Worm (Caenorhabditis elegans) whole organism, L1 larva: Measurements from ENCODE around the gene srw-77.

Source experiments
- ces-1 ChIP-seq: fragments of 150-350 bp; optimal IDR thresholded peaks from 2 replicates; lab custom pipeline; 2014; ENCODE audit warnings: missing biosample characterization, missing genetic modification reagents, missing genetic modification characterization
- unc-62 ChIP-seq: fragments of 150-350 bp; optimal IDR thresholded peaks from 2 replicates; lab custom pipeline; 2014; ENCODE audit warnings: missing biosample characterization, missing genetic modification reagents, missing genetic modification characterization
- zag-1 ChIP-seq: fragments of 150-350 bp; optimal IDR thresholded peaks from 2 replicates; lab custom pipeline; 2014; ENCODE audit warnings: missing biosample characterization, missing genetic modification characterization
- zip-4 ChIP-seq: fragments of 200-800 bp; sonication (Bioruptor generic); optimal IDR thresholded peaks from 2 replicates; lab custom pipeline; 2018; ENCODE audit warnings: mild to moderate bottlenecking, missing genetic modification characterization, moderate library complexity, missing compliant biosample characterization
- ztf-11 ChIP-seq, 2 experiments: sonication (generic microtip); optimal IDR thresholded peaks; 2 replicates each; lab custom pipeline; 2016 to 2017; ENCODE audit warnings: missing genetic modification characterization in 2 of 2, missing biosample characterization in 1 of 2, missing compliant biosample characterization in 1 of 2

DNA sequence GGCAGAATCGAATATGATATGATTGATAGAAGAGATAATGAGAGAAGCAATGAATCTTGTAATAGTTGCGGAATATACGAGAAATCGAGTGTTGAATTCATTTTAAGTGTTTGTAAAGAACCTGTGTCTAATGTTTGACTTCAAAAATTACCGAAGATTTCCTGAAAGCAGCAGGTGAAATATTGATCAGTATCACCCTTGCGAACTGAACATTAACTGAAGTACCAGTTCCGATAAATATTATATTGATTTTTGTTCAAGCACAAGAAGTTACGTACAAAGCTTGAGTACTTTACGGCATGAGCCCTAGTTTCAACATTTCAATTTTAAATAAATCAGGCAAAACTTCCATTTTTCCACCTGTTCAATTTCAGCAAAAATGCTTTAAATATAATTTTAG lies 35.8 kb upstream of the srw-77 start, which contains the start of gene srz-103:
- no peak for TF ChIP-seq zip-4 (GFP tag; lab: Kevin White, UChicago)
- TF ChIP-seq ces-1 (GFP tag; lab: Kevin White, UChicago): no peak
- no peak for TF ChIP-seq unc-62 (GFP tag; lab: Kevin White, UChicago)
- TF ChIP-seq zag-1 (tag; lab: Kevin White, UChicago): no peak
- no peak for TF ChIP-seq ztf-11 (tag; optimal IDR thresholded peaks at IDR 0.05; lab: Kevin White, UChicago)
